Fruit fly (Drosophila melanogaster) whole organism, embryonic: ENCODE results near the gene Cpr67Fa2.
A peak's percentile ranks its signal among the peaks of the same experiment; 100 is the strongest.

Experiments
- Abd-B ChIP-seq: fragments of 200-800 bp; sonication (Bioruptor generic); optimal IDR thresholded peaks from 2 replicates; lab custom pipeline; 2018; ENCODE audit warnings: missing biosample characterization, mild to moderate bottlenecking, missing genetic modification characterization, moderate library complexity
- Ada2b ChIP-seq: fragments of 200-800 bp; sonication (Bioruptor generic); IDR thresholded peaks from 2 replicates; pipeline ENCODE4 v1.3.6; 2022; ENCODE audit warnings: missing biosample characterization, missing genetic modification characterization
- Aef1 ChIP-seq: fragments of 200-800 bp; sonication (Bioruptor generic); IDR thresholded peaks from 3 replicates; pipeline ENCODE4 v1.3.6; 2022; ENCODE audit warnings: missing biosample characterization, missing genetic modification characterization
- Atf3 ChIP-seq: fragments of 200-800 bp; sonication (Bioruptor generic); optimal IDR thresholded peaks from 3 replicates; lab custom pipeline; 2016; ENCODE audit warnings: missing biosample characterization, missing genetic modification characterization
- BtbVII ChIP-seq: fragments of 200-800 bp; sonication (Bioruptor generic); optimal IDR thresholded peaks from 3 replicates; lab custom pipeline; 2017; ENCODE audit warnings: missing biosample characterization, mild to moderate bottlenecking, missing genetic modification characterization
- CG10366 ChIP-seq: fragments of 200-800 bp; sonication (Bioruptor generic); IDR thresholded peaks from 2 replicates; pipeline ENCODE4 v1.3.6; 2022; ENCODE audit warnings: missing biosample characterization, missing genetic modification characterization
- CG10543 ChIP-seq: fragments of 200-800 bp; sonication (Bioruptor generic); optimal IDR thresholded peaks from 3 replicates; lab custom pipeline; 2017; ENCODE audit warnings: missing biosample characterization, mild to moderate bottlenecking, missing genetic modification characterization, moderate library complexity
- CG11085 ChIP-seq: fragments of 200-800 bp; sonication (Bioruptor generic); IDR thresholded peaks from 2 replicates; pipeline ENCODE4 v1.3.6; 2022; ENCODE audit warnings: missing biosample characterization, missing genetic modification characterization
- CG12155 ChIP-seq: fragments of 200-800 bp; sonication (Bioruptor generic); optimal IDR thresholded peaks from 3 replicates; lab custom pipeline; 2016; ENCODE audit warnings: missing biosample characterization, missing genetic modification characterization
- CG12236 ChIP-seq: fragments of 200-800 bp; sonication (Bioruptor generic); optimal IDR thresholded peaks from 2 replicates; lab custom pipeline; 2016; ENCODE audit warnings: missing biosample characterization, missing genetic modification characterization
- CG13296 ChIP-seq: fragments of 200-800 bp; sonication (Bioruptor generic); optimal IDR thresholded peaks from 3 replicates; lab custom pipeline; 2018; ENCODE audit warnings: missing biosample characterization, mild to moderate bottlenecking, missing genetic modification characterization
- CG13424 ChIP-seq: fragments of 200-800 bp; sonication (Bioruptor generic); optimal IDR thresholded peaks from 2 replicates; lab custom pipeline; 2019; ENCODE audit warnings: missing biosample characterization, mild to moderate bottlenecking, missing genetic modification characterization, moderate library complexity
- CG13624 ChIP-seq: fragments of 200-800 bp; sonication (Bioruptor generic); optimal IDR thresholded peaks from 2 replicates; lab custom pipeline; 2016; ENCODE audit warnings: missing biosample characterization, missing genetic modification characterization
- CG14050 ChIP-seq: fragments of 200-800 bp; sonication (Bioruptor generic); IDR thresholded peaks from 3 replicates; pipeline ENCODE4 v1.3.6; 2022; ENCODE audit warnings: missing biosample characterization, missing genetic modification characterization
- CG15073 ChIP-seq: fragments of 200-800 bp; sonication (Bioruptor generic); optimal IDR thresholded peaks from 2 replicates; lab custom pipeline; 2016; ENCODE audit warnings: missing biosample characterization, missing genetic modification characterization
- CG17802 ChIP-seq: fragments of 200-800 bp; sonication (Bioruptor generic); optimal IDR thresholded peaks from 2 replicates; lab custom pipeline; 2018; ENCODE audit warnings: missing biosample characterization, mild to moderate bottlenecking, missing genetic modification characterization, moderate library complexity
- CG1792 ChIP-seq: fragments of 200-800 bp; sonication (Bioruptor generic); optimal IDR thresholded peaks from 2 replicates; lab custom pipeline; 2016; ENCODE audit warnings: missing biosample characterization, missing genetic modification characterization
- CG18599 ChIP-seq: fragments of 200-800 bp; sonication (Bioruptor generic); optimal IDR thresholded peaks from 3 replicates; lab custom pipeline; 2017; ENCODE audit warnings: missing biosample characterization, missing genetic modification characterization, mild to moderate bottlenecking, moderate library complexity, missing genetic modification reagents
- CG32772 ChIP-seq: fragments of 200-800 bp; sonication (Bioruptor generic); IDR thresholded peaks from 2 replicates; pipeline ENCODE4 v1.3.6; 2022; ENCODE audit warnings: missing biosample characterization, missing genetic modification characterization
- CG33213 ChIP-seq: fragments of 200-800 bp; sonication (Bioruptor generic); optimal IDR thresholded peaks from 3 replicates; lab custom pipeline; 2016; ENCODE audit warnings: missing biosample characterization, missing genetic modification characterization
- CG34224 ChIP-seq: fragments of 200-800 bp; sonication (Bioruptor generic); IDR thresholded peaks from 3 replicates; pipeline ENCODE4 v1.3.6; 2022; ENCODE audit warnings: missing biosample characterization, missing genetic modification characterization; ENCODE audit not compliant: partially characterized antibody
- CG4424 ChIP-seq: fragments of 200-800 bp; sonication (Bioruptor generic); optimal IDR thresholded peaks from 3 replicates; lab custom pipeline; 2016; ENCODE audit warnings: missing biosample characterization, missing genetic modification characterization
- CG6272 ChIP-seq: fragments of 200-800 bp; sonication (Bioruptor generic); IDR thresholded peaks from 2 replicates; pipeline ENCODE4 v1.3.6; 2022; ENCODE audit warnings: missing biosample characterization, missing genetic modification characterization
- CG7928 ChIP-seq: fragments of 200-800 bp; sonication (Bioruptor generic); optimal IDR thresholded peaks from 2 replicates; lab custom pipeline; 2017; ENCODE audit warnings: missing biosample characterization, mild to moderate bottlenecking, missing genetic modification characterization
- CG8089 ChIP-seq: fragments of 200-800 bp; sonication (Bioruptor generic); optimal IDR thresholded peaks from 3 replicates; lab custom pipeline; 2016; ENCODE audit warnings: missing biosample characterization, missing genetic modification characterization
- CHES-1-like ChIP-seq: fragments of 200-800 bp; sonication (Bioruptor generic); optimal IDR thresholded peaks from 2 replicates; lab custom pipeline; 2016; ENCODE audit warnings: missing biosample characterization, missing genetic modification characterization
- Dbx ChIP-seq: fragments of 200-800 bp; sonication (Bioruptor generic); IDR thresholded peaks from 3 replicates; pipeline ENCODE4 v1.3.6; 2022; ENCODE audit warnings: missing biosample characterization, missing genetic modification characterization
- HLH3B ChIP-seq: fragments of 200-800 bp; sonication (Bioruptor generic); IDR thresholded peaks from 2 replicates; pipeline ENCODE4 v1.3.6; 2022; ENCODE audit warnings: missing biosample characterization, missing genetic modification characterization
- chif ChIP-seq, 2 experiments: fragments of 200-800 bp; sonication (Bioruptor generic); optimal IDR thresholded peaks; 3 replicates each; lab custom pipeline; 2016; ENCODE audit warnings: missing biosample characterization in 2 of 2, missing genetic modification characterization in 2 of 2
- cwo ChIP-seq: fragments of 200-800 bp; sonication (Bioruptor generic); optimal IDR thresholded peaks from 3 replicates; lab custom pipeline; 2017; ENCODE audit warnings: missing biosample characterization, missing genetic modification characterization, mild to moderate bottlenecking, moderate library complexity, missing genetic modification reagents
- dm ChIP-seq: fragments of 200-800 bp; sonication (Bioruptor generic); optimal IDR thresholded peaks from 3 replicates; lab custom pipeline; 2016; ENCODE audit warnings: missing biosample characterization, missing genetic modification characterization
- dysf ChIP-seq: fragments of 200-800 bp; sonication (Bioruptor generic); IDR thresholded peaks from 3 replicates; pipeline ENCODE4 v1.3.6; 2022; ENCODE audit warnings: missing biosample characterization, missing genetic modification characterization
- fru ChIP-seq: fragments of >200 bp; optimal IDR thresholded peaks from 2 replicates; lab custom pipeline; 2017
- gsb-n ChIP-seq: fragments of 200-800 bp; sonication (Bioruptor generic); optimal IDR thresholded peaks from 3 replicates; lab custom pipeline; 2018; ENCODE audit warnings: missing biosample characterization, mild to moderate bottlenecking, missing genetic modification characterization
- ind ChIP-seq: fragments of 200-800 bp; sonication (Bioruptor generic); optimal IDR thresholded peaks from 3 replicates; lab custom pipeline; 2016; ENCODE audit warnings: missing biosample characterization, missing genetic modification characterization
- lilli ChIP-seq: fragments of 200-800 bp; sonication (Bioruptor generic); optimal IDR thresholded peaks from 3 replicates; lab custom pipeline; 2016; ENCODE audit warnings: missing biosample characterization, missing genetic modification characterization
- lola ChIP-seq, 3 experiments: fragments of >200 bp in 2 of 3; fragments of 200-800 bp in 1 of 3; sonication (Bioruptor generic) in 1 of 3; optimal IDR thresholded peaks; 2 replicates each; lab custom pipeline; 2017 to 2019; ENCODE audit warnings: missing biosample characterization in 3 of 3, missing genetic modification characterization in 3 of 3, mild to moderate bottlenecking in 1 of 3, moderate library complexity in 1 of 3
- maf-S ChIP-seq: fragments of 200-800 bp; sonication (Bioruptor generic); optimal IDR thresholded peaks from 2 replicates; lab custom pipeline; 2016; ENCODE audit warnings: missing biosample characterization, missing genetic modification characterization
- otp ChIP-seq: fragments of 200-800 bp; sonication (Bioruptor generic); IDR thresholded peaks from 3 replicates; pipeline ENCODE4, ENCODE4 v1.3.6; 2022; ENCODE audit warnings: missing biosample characterization, missing genetic modification characterization
- pan ChIP-seq, 4 experiments: fragments of >200 bp in 3 of 4; fragments of 200-800 bp in 1 of 4; sonication (Bioruptor generic) in 1 of 4; optimal IDR thresholded peaks in 3 of 4; IDR thresholded peaks in 1 of 4; 2 replicates each; pipeline versions ENCODE4 v1.3.6 to Lab custom; 2017 to 2022; ENCODE audit warnings: missing biosample characterization in 2 of 4, missing genetic modification characterization in 2 of 4, mixed read lengths in 1 of 4
- seq ChIP-seq: fragments of 200-800 bp; sonication (Bioruptor generic); IDR thresholded peaks from 2 replicates; pipeline ENCODE4 v1.3.6; 2022; ENCODE audit warnings: missing biosample characterization, missing genetic modification characterization
- slbo ChIP-seq: fragments of 200-800 bp; sonication (Bioruptor generic); IDR thresholded peaks from 2 replicates; pipeline ENCODE4 v1.3.6; 2022; ENCODE audit warnings: missing biosample characterization, missing genetic modification characterization
- sob ChIP-seq: fragments of 200-800 bp; sonication (Bioruptor generic); IDR thresholded peaks from 2 replicates; pipeline ENCODE4 v1.3.6; 2022; ENCODE audit warnings: missing biosample characterization, missing genetic modification characterization
- sug ChIP-seq: fragments of 200-800 bp; optimal IDR thresholded peaks from 2 replicates; lab custom pipeline; 2019; ENCODE audit warnings: missing biosample characterization, mild to moderate bottlenecking, missing genetic modification characterization, moderate library complexity
- ttk ChIP-seq: fragments of 200-800 bp; sonication (Bioruptor generic); IDR thresholded peaks from 2 replicates; pipeline ENCODE4 v2.1.2; 2022; ENCODE audit warnings: missing biosample characterization, missing genetic modification characterization
- unc-4 ChIP-seq: fragments of 200-800 bp; sonication (Bioruptor generic); IDR thresholded peaks from 2 replicates; pipeline ENCODE4 v1.3.6; 2022; ENCODE audit warnings: missing biosample characterization, missing genetic modification characterization; ENCODE audit not compliant: partially characterized antibody
- vfl ChIP-seq: fragments of 200-800 bp; sonication (Bioruptor generic); optimal IDR thresholded peaks from 2 replicates; lab custom pipeline; 2016; ENCODE audit warnings: missing biosample characterization, missing genetic modification characterization
- vvl ChIP-seq: fragments of 200-800 bp; sonication (Bioruptor generic); IDR thresholded peaks from 2 replicates; pipeline ENCODE4 v1.3.6; 2022; ENCODE audit warnings: missing biosample characterization, missing genetic modification characterization

The Cpr67Fa2 gene

dm6 chr3L:10863925-10864324, 27.6 kb upstream of the Cpr67Fa2 start (continued):
- TF ChIP-seq CG14050 (GFP tag; lab: Robert Waterston, UW) (no peak), sug (tag; lab: Kevin White, UChicago) (peak; percentile 82), otp (GFP tag; lab: Robert Waterston, UW) (0 out of 3 replicates have a peak, but pooled peaks have one; percentile 26), CG7928 (GFP tag; lab: Kevin White, UChicago) (no peak), CG34224 (GFP tag; lab: Robert Waterston, UW) (no peak), dm (no peak), Atf3 (GFP tag; lab: Kevin White, UChicago) (no peak), CG6272 (GFP tag; lab: Robert Waterston, UW) (no peak)

dm6 chr3L:10866633-10867379, 24.7 kb upstream of the Cpr67Fa2 start:
- TF ChIP-seq lola (GFP tag; optimal IDR thresholded peaks at IDR 0.05; lab: Kevin White, UChicago) (no peak), CG11085 (GFP tag; lab: Robert Waterston, UW) (no peak), fru (lab: Kevin White, UChicago) (no peak), CG12236 (GFP tag; lab: Kevin White, UChicago) (no peak), lilli (peak; percentile 64), chif (GFP tag; optimal IDR thresholded peaks at IDR 0.05; lab: Kevin White, UChicago) (peak in 1 of 2 experiments; percentile 39), CG13424 (tag; lab: Kevin White, UChicago) (peak; percentile 3), vvl (GFP tag; lab: Robert Waterston, UW) (0 out of 2 replicates have a peak, but pooled peaks have one; percentile 12), vfl (GFP tag; lab: Kevin White, UChicago) (peak; percentile 34), Aef1 (GFP tag; lab: Robert Waterston, UW) (peak; percentile 19; the same call in 1 of the 3 replicates), seq (no peak), CG33213 (GFP tag; lab: Kevin White, UChicago) (no peak), cwo (GFP tag; lab: Kevin White, UChicago) (peak; percentile 95), CG12155 (GFP tag; lab: Kevin White, UChicago) (peak; percentile 56), Dbx (GFP tag; lab: Robert Waterston, UW) (0 out of 3 replicates have a peak, but pooled peaks have one; percentile 53), dysf (GFP tag; lab: Robert Waterston, UW) (peak; percentile 71; the same call in 2 of the 3 replicates), BtbVII (peak; percentile 12), CG13296 (GFP tag; lab: Kevin White, UChicago) (peak; percentile 26), CG17802 (tag; lab: Kevin White, UChicago) (no peak), CG10543 (GFP tag; lab: Kevin White, UChicago) (peak; percentile 54), CG8089 (no peak), pan (optimal IDR thresholded peaks at IDR 0.05; lab: Kevin White, UChicago) (no peak), pan (GFP tag; optimal IDR thresholded peaks at IDR 0.05 in 1 of 2, IDR thresholded peaks at IDR 0.05 in 1 of 2) (peak in 1 of 2 experiments; percentile 31), ind (GFP tag; lab: Kevin White, UChicago) (peak; percentile 40), CG15073 (no peak), unc-4 (GFP tag; lab: Robert Waterston, UW) (no peak), CG4424 (GFP tag; lab: Kevin White, UChicago) (peak; percentile 18), CG32772 (GFP tag; lab: Robert Waterston, UW) (0 out of 2 replicates have a peak, but pooled peaks have one; percentile 14), CG1792 (GFP tag; lab: Kevin White, UChicago) (peak; percentile 30), sob (GFP tag; lab: Robert Waterston, UW) (peak; percentile 28; the same call in 1 of the 2 replicates), maf-S (GFP tag; lab: Kevin White, UChicago) (no peak), Abd-B (GFP tag; lab: Kevin White, UChicago) (no peak), HLH3B (no peak), CG13624 (GFP tag; lab: Kevin White, UChicago) (peak; percentile 55), CG18599 (GFP tag; lab: Kevin White, UChicago) (peak; percentile 57), CG10366 (GFP tag; lab: Robert Waterston, UW) (peak; percentile 16; the same call in 1 of the 2 replicates), gsb-n (tag; lab: Kevin White, UChicago) (no peak), Ada2b (GFP tag; lab: Robert Waterston, UW) (peak; percentile 41), CHES-1-like (GFP tag; lab: Kevin White, UChicago) (peak; percentile 58), slbo (GFP tag; lab: Robert Waterston, UW) (peak; percentile 67), ttk (GFP tag; lab: Robert Waterston, UW) (0 out of 2 replicates have a peak, but pooled peaks have one; percentile 11)
